Worm (Caenorhabditis elegans) whole organism, young adult: Measurements from ENCODE around the gene K06B4.4.

Source experiments
- C06A6.2 ChIP-seq: fragments of 200-800 bp; sonication (Bioruptor generic); conservative IDR thresholded peaks from 2 replicates; pipeline ENCODE4 v1.3.6; 2022; ENCODE audit warnings: missing genetic modification characterization, missing compliant biosample characterization
- C17E4.6 ChIP-seq: fragments of 200-800 bp; sonication (Bioruptor generic); IDR thresholded peaks from 2 replicates; pipeline ENCODE4 v1.3.6; 2022; ENCODE audit warnings: missing genetic modification reagents, missing genetic modification characterization, missing compliant biosample characterization
- F10E7.11 ChIP-seq: sonication (generic microtip); optimal IDR thresholded peaks from 2 replicates; lab custom pipeline; 2017; ENCODE audit warnings: mild to moderate bottlenecking, missing genetic modification characterization, moderate library complexity, missing compliant biosample characterization
- F37B4.10 ChIP-seq: fragments of 200-800 bp; sonication (Bioruptor generic); IDR thresholded peaks from 2 replicates; pipeline ENCODE4 v1.3.6; 2022; ENCODE audit warnings: missing genetic modification characterization, missing compliant biosample characterization
- F39B2.1 ChIP-seq: fragments of 200-800 bp; sonication (Bioruptor generic); IDR thresholded peaks from 2 replicates; pipeline ENCODE4 v1.3.6; 2022; ENCODE audit warnings: missing genetic modification reagents, missing genetic modification characterization, missing compliant biosample characterization
- F49E8.2 ChIP-seq: sonication (generic microtip); optimal IDR thresholded peaks from 3 replicates; lab custom pipeline; 2017; ENCODE audit warnings: missing genetic modification characterization, mild to moderate bottlenecking, missing compliant biosample characterization, antibody characterized with exemption, moderate library complexity; ENCODE audit not compliant: insufficient read depth
- F57A8.1 ChIP-seq: fragments of 200-800 bp; sonication (Bioruptor generic); optimal IDR thresholded peaks from 2 replicates; lab custom pipeline; 2018; ENCODE audit warnings: mild to moderate bottlenecking, missing genetic modification characterization, moderate library complexity, missing compliant biosample characterization
- Y53F4B.3 ChIP-seq: fragments of 200-800 bp; sonication (Bioruptor generic); IDR thresholded peaks from 2 replicates; pipeline ENCODE4 v1.3.6; 2022; ENCODE audit warnings: missing genetic modification reagents, missing genetic modification characterization, missing compliant biosample characterization
- Y53G8AR.9 ChIP-seq: fragments of 200-800 bp; sonication (Bioruptor generic); conservative IDR thresholded peaks from 2 replicates; pipeline ENCODE4 v1.3.6; 2022; ENCODE audit warnings: missing genetic modification reagents, missing genetic modification characterization, missing compliant biosample characterization
- Y95B8A.8 ChIP-seq: fragments of 200-800 bp; sonication (Bioruptor generic); IDR thresholded peaks from 2 replicates; pipeline ENCODE4 v1.3.6; 2022; ENCODE audit warnings: missing genetic modification reagents, missing genetic modification characterization, missing compliant biosample characterization
- ama-1 ChIP-seq, 3 experiments: fragments of 150-350 bp in 1 of 3; sonication (generic microtip) in 2 of 3; optimal IDR thresholded peaks; 2 replicates each; lab custom pipeline; 2014 to 2018; ENCODE audit warnings: missing biosample characterization in 2 of 3, missing genetic modification characterization in 2 of 3, missing genetic modification reagents in 2 of 3
- aptf-2 ChIP-seq: fragments of 200-800 bp; sonication (Bioruptor generic); conservative IDR thresholded peaks from 2 replicates; pipeline ENCODE4 v1.3.6; 2022; ENCODE audit warnings: missing genetic modification reagents, missing genetic modification characterization, missing compliant biosample characterization
- atf-7 ChIP-seq: sonication (generic microtip); optimal IDR thresholded peaks from 2 replicates; lab custom pipeline; 2017; ENCODE audit warnings: mild to moderate bottlenecking, missing genetic modification characterization, missing compliant biosample characterization
- attf-5 ChIP-seq: fragments of 200-800 bp; sonication (Bioruptor generic); optimal IDR thresholded peaks from 2 replicates; lab custom pipeline; 2018; ENCODE audit warnings: mild to moderate bottlenecking, missing genetic modification characterization, missing compliant biosample characterization
- attf-6 ChIP-seq: fragments of 200-800 bp; sonication (Bioruptor generic); IDR thresholded peaks from 2 replicates; pipeline ENCODE4 v1.3.6; 2022; ENCODE audit warnings: missing genetic modification reagents, missing genetic modification characterization, missing compliant biosample characterization
- bed-1 ChIP-seq: fragments of 200-800 bp; sonication (Bioruptor generic); IDR thresholded peaks from 2 replicates; pipeline ENCODE4 v1.3.6; 2022; ENCODE audit warnings: missing genetic modification reagents, missing genetic modification characterization, missing compliant biosample characterization
- dox-1 ChIP-seq: fragments of 200-800 bp; sonication (Bioruptor generic); IDR thresholded peaks from 2 replicates; pipeline ENCODE4 v1.3.6; 2022; ENCODE audit warnings: missing genetic modification reagents, missing genetic modification characterization, missing compliant biosample characterization
- egl-44 ChIP-seq: fragments of 200-800 bp; sonication (Bioruptor generic); IDR thresholded peaks from 2 replicates; pipeline ENCODE4 v1.3.6; 2022; ENCODE audit warnings: missing genetic modification reagents, missing genetic modification characterization, missing compliant biosample characterization
- ekl-4 ChIP-seq: fragments of 200-800 bp; sonication (Bioruptor generic); IDR thresholded peaks from 2 replicates; pipeline ENCODE4 v1.3.6; 2022; ENCODE audit warnings: missing genetic modification reagents, missing genetic modification characterization, missing compliant biosample characterization
- hlh-26 ChIP-seq: fragments of 200-800 bp; sonication (Bioruptor generic); conservative IDR thresholded peaks from 2 replicates; pipeline ENCODE4 v1.3.6; 2022; ENCODE audit warnings: missing genetic modification reagents, missing genetic modification characterization, missing compliant biosample characterization
- hmg-1.2 ChIP-seq: fragments of 200-800 bp; sonication (Bioruptor generic); IDR thresholded peaks from 2 replicates; pipeline ENCODE4 v1.3.6; 2022; ENCODE audit warnings: missing genetic modification reagents, missing genetic modification characterization, missing compliant biosample characterization
- lag-1 ChIP-seq: fragments of 200-800 bp; sonication (Bioruptor generic); IDR thresholded peaks from 2 replicates; pipeline ENCODE4 v1.3.6; 2022; ENCODE audit warnings: missing genetic modification reagents, missing genetic modification characterization, missing compliant biosample characterization
- let-607 ChIP-seq, 2 experiments: fragments of 200-800 bp in 1 of 2; sonication (Bioruptor generic) in 1 of 2; sonication (generic microtip) in 1 of 2; optimal IDR thresholded peaks; 2 replicates each; lab custom pipeline; 2016 to 2018; ENCODE audit warnings: mild to moderate bottlenecking in 2 of 2, missing compliant biosample characterization in 2 of 2, missing genetic modification characterization in 2 of 2, moderate library complexity in 2 of 2, missing genotype in 1 of 2
- lin-40 ChIP-seq: sonication (generic microtip); optimal IDR thresholded peaks from 2 replicates; lab custom pipeline; 2016; ENCODE audit warnings: missing genetic modification characterization, mild to moderate bottlenecking, missing compliant biosample characterization, missing genotype, missing genetic modification reagents
- lsy-27 ChIP-seq: sonication (generic microtip); optimal IDR thresholded peaks from 2 replicates; lab custom pipeline; 2017; ENCODE audit warnings: missing genetic modification characterization, mild to moderate bottlenecking, missing compliant biosample characterization, antibody characterized with exemption, missing genotype, borderline replicate concordance; ENCODE audit not compliant: insufficient read depth
- madf-8 ChIP-seq: fragments of 200-800 bp; sonication (Bioruptor generic); conservative IDR thresholded peaks from 2 replicates; pipeline ENCODE4 v1.3.6; 2022; ENCODE audit warnings: missing genetic modification reagents, missing genetic modification characterization, missing compliant biosample characterization
- nfya-1 ChIP-seq: sonication (generic microtip); optimal IDR thresholded peaks from 2 replicates; lab custom pipeline; 2017; ENCODE audit warnings: antibody characterized with exemption, missing compliant biosample characterization, missing genetic modification characterization, borderline replicate concordance; ENCODE audit not compliant: insufficient read depth
- nfyb-1 ChIP-seq: fragments of 200-800 bp; sonication (Bioruptor generic); IDR thresholded peaks from 2 replicates; pipeline ENCODE4 v1.3.6; 2022; ENCODE audit warnings: missing genetic modification reagents, missing genetic modification characterization, missing compliant biosample characterization
- nhr-179 ChIP-seq: sonication (generic microtip); optimal IDR thresholded peaks from 2 replicates; lab custom pipeline; 2016; ENCODE audit warnings: mild to moderate bottlenecking, missing genetic modification characterization, missing compliant biosample characterization
- nhr-80 ChIP-seq: sonication (generic microtip); optimal IDR thresholded peaks from 2 replicates; lab custom pipeline; 2016; ENCODE audit warnings: missing genetic modification characterization, missing compliant biosample characterization
- pbrm-1 ChIP-seq: fragments of 200-800 bp; sonication (Bioruptor generic); IDR thresholded peaks from 2 replicates; pipeline ENCODE4 v1.3.6; 2022; ENCODE audit warnings: missing genetic modification reagents, missing genetic modification characterization, missing compliant biosample characterization
- rec-8 ChIP-seq, 2 experiments: sonication (generic microtip); optimal IDR thresholded peaks; 2 replicates each; lab custom pipeline; 2016; ENCODE audit warnings: mild to moderate bottlenecking in 2 of 2, missing genetic modification characterization in 2 of 2, missing genetic modification reagents in 2 of 2, missing genotype in 2 of 2, missing biosample characterization in 1 of 2, missing compliant biosample characterization in 1 of 2, moderate library complexity in 1 of 2
- sea-2 ChIP-seq: fragments of 200-800 bp; sonication (Bioruptor generic); IDR thresholded peaks from 2 replicates; pipeline ENCODE4 v1.3.6; 2022; ENCODE audit warnings: missing genetic modification characterization, missing compliant biosample characterization
- snpc-1.1 ChIP-seq: sonication (generic microtip); optimal IDR thresholded peaks from 2 replicates; lab custom pipeline; 2017; ENCODE audit warnings: missing genetic modification characterization, mild to moderate bottlenecking, missing compliant biosample characterization, antibody characterized with exemption, moderate library complexity, missing genotype, missing genetic modification reagents; ENCODE audit not compliant: insufficient read depth
- snpc-1.3 ChIP-seq: sonication (generic microtip); optimal IDR thresholded peaks from 2 replicates; lab custom pipeline; 2017; ENCODE audit warnings: missing genetic modification characterization, mild to moderate bottlenecking, missing compliant biosample characterization, antibody characterized with exemption, moderate library complexity, missing genotype, missing genetic modification reagents; ENCODE audit not compliant: insufficient read depth
- somi-1 ChIP-seq: fragments of 200-800 bp; sonication (Bioruptor generic); optimal IDR thresholded peaks from 2 replicates; lab custom pipeline; 2018; ENCODE audit warnings: mild to moderate bottlenecking, missing genetic modification characterization, missing compliant biosample characterization
- tlf-1 ChIP-seq: fragments of 200-800 bp; sonication (Bioruptor generic); optimal IDR thresholded peaks from 2 replicates; lab custom pipeline; 2018; ENCODE audit warnings: mild to moderate bottlenecking, missing genetic modification characterization, missing compliant biosample characterization
- ztf-22 ChIP-seq: fragments of 200-800 bp; sonication (Bioruptor generic); optimal IDR thresholded peaks from 2 replicates; lab custom pipeline; 2018; ENCODE audit warnings: mild to moderate bottlenecking, missing genetic modification characterization, moderate library complexity, missing compliant biosample characterization
- ztf-25 ChIP-seq: fragments of 200-800 bp; sonication (Bioruptor generic); IDR thresholded peaks from 2 replicates; pipeline ENCODE4 v1.3.6; 2022; ENCODE audit warnings: missing genetic modification reagents, missing genetic modification characterization, missing compliant biosample characterization
- ztf-26 ChIP-seq: sonication (generic microtip); optimal IDR thresholded peaks from 2 replicates; lab custom pipeline; 2017; ENCODE audit warnings: missing genetic modification characterization, missing compliant biosample characterization

The K06B4.4 gene

ce11 chrV:15699799-15700198, 30.8 kb downstream of the K06B4.4 start, which contains the start of gene nhr-199:
TSS of gene nhr-199 (minus strand) at chrV:15699899.
- TF ChIP-seq snpc-1.3 (tag; lab: Kevin White, UChicago): no peak
- TF ChIP-seq, all 124 proteins: peak for 0

DNA sequence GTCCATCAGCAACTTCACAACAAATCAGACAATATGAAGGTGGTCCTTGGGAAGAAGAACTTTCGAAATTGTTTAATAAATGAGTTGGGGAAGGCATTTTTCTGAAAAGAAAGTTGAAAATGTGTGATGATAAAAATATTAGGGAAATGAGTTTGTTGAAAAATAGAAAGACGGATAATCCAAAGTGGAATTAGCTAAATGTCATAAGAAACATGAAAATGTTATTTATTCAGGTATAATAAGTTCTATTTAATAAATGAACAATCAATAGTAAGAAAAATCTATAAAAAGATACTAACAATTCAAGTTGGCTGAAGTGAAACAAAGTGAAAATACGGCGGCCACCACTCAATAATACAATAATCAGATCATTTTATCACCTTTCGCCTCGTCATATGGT, 33.3 kb downstream of the K06B4.4 start, which contains the start of gene nhr-53:
TSS of gene nhr-53 (minus strand) at position 101 of the 400 bp plus-strand sequence.
- TF ChIP-seq hlh-26 (no peak), snpc-1.1 (tag; lab: Kevin White, UChicago) (no peak), ama-1 (optimal IDR thresholded peaks at IDR 0.05; lab: Kevin White, UChicago) (no peak), ama-1 (GFP tag; optimal IDR thresholded peaks at IDR 0.05; lab: Kevin White, UChicago) (no peak), dox-1 (GFP tag; lab: Robert Waterston, UW) (no peak), let-607 (tag; optimal IDR thresholded peaks at IDR 0.05; lab: Kevin White, UChicago) (no peak), nhr-80 (tag; lab: Kevin White, UChicago) (no peak), nfya-1 (tag; lab: Kevin White, UChicago) (no peak), Y95B8A.8 (GFP tag; lab: Robert Waterston, UW) (no peak), ztf-25 (GFP tag; lab: Robert Waterston, UW) (no peak), F49E8.2 (no peak), pbrm-1 (GFP tag; lab: Robert Waterston, UW) (no peak), lag-1 (GFP tag; lab: Robert Waterston, UW) (no peak), F39B2.1 (GFP tag; lab: Robert Waterston, UW) (no peak), nhr-179 (no peak), bed-1 (no peak), F10E7.11 (no peak), attf-5 (GFP tag; lab: Kevin White, UChicago) (no peak), atf-7 (tag; lab: Kevin White, UChicago) (no peak), Y53F4B.3 (GFP tag; lab: Robert Waterston, UW) (no peak), rec-8 (tag; optimal IDR thresholded peaks at IDR 0.05; lab: Kevin White, UChicago) (no peak)

DNA sequence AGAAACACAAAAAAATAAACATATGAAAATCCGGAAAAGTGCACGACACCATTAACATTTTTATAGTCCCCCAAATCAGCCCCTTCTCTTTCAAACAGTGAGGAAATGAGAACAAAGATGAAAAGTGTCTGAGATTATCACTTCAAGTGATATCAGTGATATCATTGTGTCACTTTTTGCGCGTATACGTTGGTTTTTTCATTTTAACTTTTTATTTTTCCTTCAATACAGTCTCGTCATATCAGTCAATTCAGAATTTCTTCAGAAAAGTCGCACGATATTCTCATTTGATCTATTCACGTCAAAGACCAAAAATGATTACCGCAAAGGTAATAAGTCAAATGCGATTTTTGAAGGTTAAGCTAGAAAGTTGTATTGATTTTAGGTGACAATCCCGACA, 35.8 kb downstream of the K06B4.4 start, which contains the start of gene twk-34:
TSS of gene twk-34 (plus strand) at position 216 of the 400 bp plus-strand sequence.
- TF ChIP-seq sea-2 (no peak), F57A8.1 (GFP tag; lab: Kevin White, UChicago) (no peak), ztf-22 (GFP tag; lab: Kevin White, UChicago) (no peak), snpc-1.3 (tag; lab: Kevin White, UChicago) (no peak)

- TF ChIP-seq pbrm-1 (GFP tag; lab: Robert Waterston, UW) (no peak), dox-1 (GFP tag; lab: Robert Waterston, UW) (no peak), somi-1 (GFP tag; lab: Kevin White, UChicago) (peak; percentile 27)
Measured at ce11 chrV:15707982-15708381, 39.0 kb downstream of the K06B4.4 start.

- TF ChIP-seq lin-40 (tag; lab: Kevin White, UChicago): no peak
- TF ChIP-seq C17E4.6 (GFP tag; lab: Robert Waterston, UW): no peak
- no peak for TF ChIP-seq aptf-2
- TF ChIP-seq snpc-1.1 (tag; lab: Kevin White, UChicago): no peak
- TF ChIP-seq egl-44: no peak
- no peak for TF ChIP-seq nfyb-1
- no peak for TF ChIP-seq madf-8 (GFP tag; lab: Robert Waterston, UW)
- TF ChIP-seq attf-6: no peak
- no peak for TF ChIP-seq bed-1
- TF ChIP-seq ekl-4 (GFP tag; lab: Robert Waterston, UW): no peak
- TF ChIP-seq Y53G8AR.9 (GFP tag; lab: Robert Waterston, UW): no peak
- no peak for TF ChIP-seq hmg-1.2 (GFP tag; lab: Robert Waterston, UW)
- TF ChIP-seq ztf-26: no peak
- no peak for TF ChIP-seq tlf-1 (GFP tag; lab: Kevin White, UChicago)
- no peak for TF ChIP-seq C06A6.2 (GFP tag; lab: Robert Waterston, UW)
- TF ChIP-seq lsy-27: no peak
- no peak for TF ChIP-seq F37B4.10 (GFP tag; lab: Robert Waterston, UW)
Measured at ce11 chrV:15710401-15710800, 41.4 kb downstream of the K06B4.4 start, which contains the start of gene Y6E2A.1. TSS of gene Y6E2A.1 (minus strand) at chrV:15710501.
